Worm (Caenorhabditis elegans) whole organism, L1 larva: ENCODE results near the gene era-1.

Experiments
- C04F5.9 ChIP-seq: sonication (generic microtip); optimal IDR thresholded peaks from 2 replicates; lab custom pipeline; 2016; ENCODE audit warnings: missing genetic modification characterization, missing compliant biosample characterization
- C16A3.4 ChIP-seq: fragments of 150-350 bp; optimal IDR thresholded peaks from 2 replicates; lab custom pipeline; 2014; ENCODE audit warnings: missing biosample characterization, missing genetic modification characterization
- C34B4.2 ChIP-seq: sonication (generic microtip); optimal IDR thresholded peaks from 2 replicates; lab custom pipeline; 2017; ENCODE audit warnings: mild to moderate bottlenecking, missing genetic modification characterization, missing compliant biosample characterization
- F16B12.6 ChIP-seq: fragments of 150-350 bp; optimal IDR thresholded peaks from 2 replicates; lab custom pipeline; 2014; ENCODE audit warnings: missing biosample characterization, missing genetic modification characterization
- aha-1 ChIP-seq: fragments of 150-350 bp; optimal IDR thresholded peaks from 2 replicates; lab custom pipeline; 2014; ENCODE audit warnings: missing biosample characterization, missing genetic modification characterization
- alr-1 ChIP-seq: fragments of 200-800 bp; sonication (Bioruptor generic); optimal IDR thresholded peaks from 2 replicates; lab custom pipeline; 2018; ENCODE audit warnings: borderline replicate concordance, mild to moderate bottlenecking, missing genetic modification characterization, missing compliant biosample characterization
- aly-2 ChIP-seq: fragments of 150-350 bp; optimal IDR thresholded peaks from 2 replicates; lab custom pipeline; 2014; ENCODE audit warnings: missing biosample characterization, missing genetic modification characterization
- blmp-1 ChIP-seq: fragments of 150-350 bp; optimal IDR thresholded peaks from 2 replicates; lab custom pipeline; 2014; ENCODE audit warnings: missing biosample characterization, missing genetic modification characterization
- ceh-63 ChIP-seq: fragments of 200-800 bp; sonication (Bioruptor generic); optimal IDR thresholded peaks from 2 replicates; lab custom pipeline; 2018; ENCODE audit warnings: mild to moderate bottlenecking, missing genetic modification characterization, missing compliant biosample characterization
- ceh-8 ChIP-seq: fragments of 200-800 bp; sonication (Bioruptor generic); optimal IDR thresholded peaks from 2 replicates; lab custom pipeline; 2018; ENCODE audit warnings: mild to moderate bottlenecking, missing genetic modification characterization, moderate library complexity, missing compliant biosample characterization
- ces-1 ChIP-seq: fragments of 150-350 bp; optimal IDR thresholded peaks from 2 replicates; lab custom pipeline; 2014; ENCODE audit warnings: missing biosample characterization, missing genetic modification reagents, missing genetic modification characterization
- dsc-1 ChIP-seq: sonication (generic microtip); optimal IDR thresholded peaks from 2 replicates; lab custom pipeline; 2016; ENCODE audit warnings: mild to moderate bottlenecking, missing genetic modification characterization, missing compliant biosample characterization
- efl-1 ChIP-seq, 4 experiments: fragments of 150-350 bp; optimal IDR thresholded peaks in 3 of 4; peaks in 1 of 4; 1 replicate in 1 of 4; 2 replicates in 3 of 4; lab custom pipeline; 2014; ENCODE audit warnings: missing biosample characterization in 2 of 4, missing genetic modification characterization in 2 of 4, missing genetic modification reagents in 2 of 4
- egl-13 ChIP-seq: sonication (generic microtip); optimal IDR thresholded peaks from 2 replicates; lab custom pipeline; 2016; ENCODE audit warnings: missing genotype, missing genetic modification reagents, missing genetic modification characterization, missing compliant biosample characterization
- elt-3 ChIP-seq, 6 experiments: fragments of 150-350 bp in 1 of 6; sonication (generic microtip); optimal IDR thresholded peaks; 2 replicates each; lab custom pipeline; 2017 to 2018; ENCODE audit warnings: missing biosample characterization in 6 of 6, missing genetic modification characterization in 6 of 6, inconsistent platforms in 1 of 6
- fkh-10 ChIP-seq: sonication (generic microtip); optimal IDR thresholded peaks from 2 replicates; lab custom pipeline; 2017; ENCODE audit warnings: missing biosample characterization, missing genetic modification reagents, missing genetic modification characterization
- fkh-8 ChIP-seq: sonication (generic microtip); optimal IDR thresholded peaks from 2 replicates; lab custom pipeline; 2016; ENCODE audit warnings: mild to moderate bottlenecking, missing genetic modification characterization, missing compliant biosample characterization
- grh-1 ChIP-seq: fragments of 200-800 bp; sonication (Bioruptor generic); IDR thresholded peaks from 2 replicates; pipeline ENCODE4 v1.3.6; 2022; ENCODE audit warnings: missing genetic modification reagents, missing genetic modification characterization, missing compliant biosample characterization
- irx-1 ChIP-seq: sonication (generic microtip); optimal IDR thresholded peaks from 2 replicates; lab custom pipeline; 2016; ENCODE audit warnings: missing genetic modification characterization, missing compliant biosample characterization
- isw-1 ChIP-seq: fragments of 200-800 bp; sonication (Bioruptor generic); IDR thresholded peaks from 2 replicates; pipeline ENCODE4 v1.3.6; 2022; ENCODE audit warnings: missing genetic modification characterization, missing compliant biosample characterization
- lin-14 ChIP-seq: fragments of 200-800 bp; sonication (Bioruptor generic); optimal IDR thresholded peaks from 2 replicates; lab custom pipeline; 2018; ENCODE audit warnings: mild to moderate bottlenecking, missing genetic modification characterization, moderate library complexity, missing compliant biosample characterization
- lir-3 ChIP-seq: sonication (generic microtip); optimal IDR thresholded peaks from 2 replicates; lab custom pipeline; 2016; ENCODE audit warnings: mild to moderate bottlenecking, missing genetic modification characterization, moderate library complexity, missing compliant biosample characterization; ENCODE audit not compliant: poor library complexity
- mab-9 ChIP-seq: fragments of 200-800 bp; sonication (Bioruptor generic); IDR thresholded peaks from 2 replicates; pipeline ENCODE4 v1.3.6; 2022; ENCODE audit warnings: missing genetic modification reagents, missing genetic modification characterization, missing compliant biosample characterization
- mdl-1 ChIP-seq, 2 experiments: fragments of 150-350 bp; optimal IDR thresholded peaks; 2 replicates each; lab custom pipeline; 2014 to 2017; ENCODE audit warnings: missing biosample characterization in 2 of 2, missing genetic modification characterization in 2 of 2, inconsistent platforms in 1 of 2
- mep-1 ChIP-seq: fragments of 150-350 bp; optimal IDR thresholded peaks from 2 replicates; lab custom pipeline; 2014; ENCODE audit warnings: missing biosample characterization, missing genetic modification characterization
- nhr-11 ChIP-seq: fragments of 150-350 bp; optimal IDR thresholded peaks from 2 replicates; lab custom pipeline; 2014; ENCODE audit warnings: missing biosample characterization, missing genetic modification characterization
- nhr-19 ChIP-seq: fragments of 200-800 bp; sonication (Bioruptor generic); conservative IDR thresholded peaks from 2 replicates; pipeline ENCODE4 v1.3.6; 2022; ENCODE audit warnings: missing genetic modification characterization, missing compliant biosample characterization
- nhr-20 ChIP-seq: sonication (generic microtip); optimal IDR thresholded peaks from 2 replicates; lab custom pipeline; 2016; ENCODE audit warnings: mild to moderate bottlenecking, missing genetic modification characterization, missing compliant biosample characterization
- nhr-237 ChIP-seq: fragments of 150-350 bp; optimal IDR thresholded peaks from 2 replicates; lab custom pipeline; 2014; ENCODE audit warnings: missing biosample characterization, missing genetic modification characterization
- nhr-28 ChIP-seq: fragments of 150-350 bp; optimal IDR thresholded peaks from 2 replicates; lab custom pipeline; 2014; ENCODE audit warnings: missing biosample characterization, missing genetic modification characterization
- nhr-71 ChIP-seq: sonication (generic microtip); optimal IDR thresholded peaks from 2 replicates; lab custom pipeline; 2016; ENCODE audit warnings: mild to moderate bottlenecking, missing genetic modification characterization, moderate library complexity, missing compliant biosample characterization
- nhr-85 ChIP-seq: sonication (generic microtip); peaks from one replicate; lab custom pipeline; 2016; ENCODE audit warnings: missing genetic modification characterization, inconsistent platforms, missing compliant biosample characterization
- pag-3 ChIP-seq: sonication (generic microtip); optimal IDR thresholded peaks from 2 replicates; lab custom pipeline; 2017; ENCODE audit warnings: missing genetic modification characterization, mild to moderate bottlenecking, missing compliant biosample characterization, antibody characterized with exemption, borderline replicate concordance; ENCODE audit not compliant: insufficient read depth
- pax-3 ChIP-seq: fragments of 200-800 bp; sonication (Bioruptor generic); optimal IDR thresholded peaks from 2 replicates; lab custom pipeline; 2018; ENCODE audit warnings: mild to moderate bottlenecking, missing genetic modification characterization, moderate library complexity, missing compliant biosample characterization
- pqm-1 ChIP-seq: sonication (generic microtip); optimal IDR thresholded peaks from 3 replicates; lab custom pipeline; 2017; ENCODE audit warnings: missing biosample characterization, missing genetic modification characterization
- rnt-1 ChIP-seq: sonication (generic microtip); optimal IDR thresholded peaks from 2 replicates; lab custom pipeline; 2016; ENCODE audit warnings: mild to moderate bottlenecking, missing genetic modification characterization, moderate library complexity, missing compliant biosample characterization
- skn-1 ChIP-seq: fragments of 150-350 bp; optimal IDR thresholded peaks from 2 replicates; lab custom pipeline; 2014; ENCODE audit warnings: missing biosample characterization, missing genetic modification characterization
- snpc-4 ChIP-seq: fragments of 150-350 bp; optimal IDR thresholded peaks from 2 replicates; lab custom pipeline; 2014; ENCODE audit warnings: missing biosample characterization, missing genetic modification characterization
- sptf-1 ChIP-seq: fragments of 150-350 bp; optimal IDR thresholded peaks from 2 replicates; lab custom pipeline; 2014; ENCODE audit warnings: missing biosample characterization, missing genetic modification characterization
- sup-37 ChIP-seq: fragments of 200-800 bp; sonication (Bioruptor generic); optimal IDR thresholded peaks from 2 replicates; lab custom pipeline; 2018; ENCODE audit warnings: mild to moderate bottlenecking, missing genetic modification characterization, missing compliant biosample characterization
- tbx-2 ChIP-seq: sonication (generic microtip); optimal IDR thresholded peaks from 2 replicates; lab custom pipeline; 2016; ENCODE audit warnings: missing genetic modification characterization, missing compliant biosample characterization
- unc-130 ChIP-seq: fragments of 150-350 bp; optimal IDR thresholded peaks from 2 replicates; lab custom pipeline; 2017; ENCODE audit warnings: missing biosample characterization, missing genetic modification characterization, inconsistent platforms
- unc-62 ChIP-seq: fragments of 150-350 bp; optimal IDR thresholded peaks from 2 replicates; lab custom pipeline; 2014; ENCODE audit warnings: missing biosample characterization, missing genetic modification reagents, missing genetic modification characterization
- vab-15 ChIP-seq: sonication (generic microtip); optimal IDR thresholded peaks from 2 replicates; lab custom pipeline; 2017; ENCODE audit warnings: missing genotype, mild to moderate bottlenecking, missing genetic modification characterization, missing compliant biosample characterization
- xbp-1 ChIP-seq: sonication (generic microtip); optimal IDR thresholded peaks from 2 replicates; lab custom pipeline; 2016; ENCODE audit warnings: missing genetic modification characterization, missing compliant biosample characterization
- zag-1 ChIP-seq: fragments of 150-350 bp; optimal IDR thresholded peaks from 2 replicates; lab custom pipeline; 2014; ENCODE audit warnings: missing biosample characterization, missing genetic modification characterization
- zip-4 ChIP-seq: fragments of 200-800 bp; sonication (Bioruptor generic); optimal IDR thresholded peaks from 2 replicates; lab custom pipeline; 2018; ENCODE audit warnings: mild to moderate bottlenecking, missing genetic modification characterization, moderate library complexity, missing compliant biosample characterization

Gene era-1

DNA sequence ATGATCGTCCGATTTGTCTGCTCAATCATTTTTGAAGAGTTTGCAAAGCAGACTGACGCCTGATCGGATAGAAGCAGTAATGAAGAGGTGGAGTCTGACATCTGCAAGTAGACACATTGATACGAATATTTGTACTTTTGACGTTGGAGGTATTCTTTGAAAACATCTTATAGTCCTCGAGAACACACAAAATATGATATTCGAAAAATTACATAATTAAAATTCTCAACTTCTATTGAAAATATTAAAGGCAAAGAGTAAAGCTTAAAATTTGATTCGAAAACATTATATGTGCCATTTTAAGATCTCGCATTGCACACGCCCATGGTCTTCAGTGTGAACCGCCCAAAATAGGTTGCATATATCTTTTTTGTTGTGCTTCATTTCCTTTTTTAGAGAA is 19.5 kb downstream of the era-1 start, which contains the start of gene ZC487.2:
Gene ZC487.2, minus strand, starts transcription at position 101 of the 400 bp plus-strand sequence.
- TF ChIP-seq C16A3.4 (tag; lab: Kevin White, UChicago) (no peak), ceh-63 (no peak), aly-2 (no peak), isw-1 (GFP tag; lab: Robert Waterston, UW) (no peak), nhr-19 (GFP tag; lab: Robert Waterston, UW) (no peak), mep-1 (tag; lab: Kevin White, UChicago) (no peak)

DNA sequence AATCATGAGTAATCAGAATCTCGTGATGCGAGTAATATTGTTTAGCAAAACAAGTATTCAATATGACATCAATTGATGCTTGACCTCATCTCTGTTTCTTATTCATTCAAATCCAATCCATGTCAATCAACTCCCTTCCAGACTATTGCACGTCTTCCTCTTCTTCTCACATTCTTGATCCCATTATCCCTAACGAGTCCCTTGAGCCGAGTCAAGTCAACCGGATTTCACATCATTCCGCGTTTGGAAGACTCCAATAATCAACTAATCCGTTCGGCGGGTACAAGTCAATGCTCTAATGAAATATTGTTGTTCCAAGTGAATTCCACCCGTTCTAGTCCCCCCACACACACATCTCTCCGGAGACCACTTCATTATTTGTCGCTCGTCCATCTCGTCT is 23.4 kb downstream of the era-1 start:
- TF ChIP-seq efl-1 (optimal IDR thresholded peaks at IDR 0.05; lab: Kevin White, UChicago) (no peak), efl-1 (GFP tag; optimal IDR thresholded peaks at IDR 0.05 in 1 of 2; lab: Kevin White, UChicago) (peak in 1 of 2 experiments; percentile 59), fkh-8 (tag; lab: Kevin White, UChicago) (peak; percentile 4), lin-14 (GFP tag; lab: Kevin White, UChicago) (peak; percentile 52), C16A3.4 (tag; lab: Kevin White, UChicago) (no peak), dsc-1 (peak; percentile 85), grh-1 (GFP tag; lab: Robert Waterston, UW) (no peak), vab-15 (tag; lab: Kevin White, UChicago) (no peak), elt-3 (tag; optimal IDR thresholded peaks at IDR 0.05; lab: Kevin White, UChicago) (no peak), egl-13 (peak; percentile 15)

DNA sequence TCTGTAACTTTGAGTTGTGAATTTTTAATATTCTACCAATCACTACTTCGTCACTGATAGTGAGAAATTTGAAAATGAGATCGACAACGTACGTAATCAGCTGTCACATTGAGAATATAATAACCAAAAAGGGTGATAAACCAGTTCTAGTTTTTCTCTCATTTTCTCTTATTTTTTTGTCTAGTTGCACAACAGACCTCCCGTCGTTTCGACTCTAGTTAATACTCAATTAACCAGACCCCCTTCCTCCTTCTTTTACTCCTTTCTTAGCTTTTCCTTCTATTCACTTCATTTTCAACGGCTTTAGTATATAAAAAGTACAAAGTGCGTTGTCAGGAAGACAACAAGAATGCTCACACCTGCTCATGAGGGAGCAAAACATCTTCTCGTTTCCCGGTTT is 24.4 kb downstream of the era-1 start, which contains the start of gene ZC487.1:
Gene ZC487.1, plus strand, starts transcription at position 301 of the 400 bp plus-strand sequence.
- TF ChIP-seq mdl-1 (tag; optimal IDR thresholded peaks at IDR 0.05; lab: Kevin White, UChicago) (no peak), isw-1 (GFP tag; lab: Robert Waterston, UW) (no peak), C04F5.9 (tag; lab: Kevin White, UChicago) (no peak), fkh-10 (no peak), mab-9 (GFP tag; lab: Robert Waterston, UW) (no peak), grh-1 (GFP tag; lab: Robert Waterston, UW) (no peak), tbx-2 (tag; lab: Kevin White, UChicago) (no peak), lir-3 (tag; lab: Kevin White, UChicago) (no peak), nhr-20 (tag; lab: Kevin White, UChicago) (no peak), F16B12.6 (tag; lab: Kevin White, UChicago) (no peak), nhr-19 (GFP tag; lab: Robert Waterston, UW) (no peak), nhr-11 (no peak), nhr-237 (no peak), sup-37 (GFP tag; lab: Kevin White, UChicago) (no peak), skn-1 (no peak), C34B4.2 (tag; lab: Kevin White, UChicago) (no peak), pag-3 (no peak), zip-4 (no peak), irx-1 (no peak), nhr-85 (no peak)

DNA sequence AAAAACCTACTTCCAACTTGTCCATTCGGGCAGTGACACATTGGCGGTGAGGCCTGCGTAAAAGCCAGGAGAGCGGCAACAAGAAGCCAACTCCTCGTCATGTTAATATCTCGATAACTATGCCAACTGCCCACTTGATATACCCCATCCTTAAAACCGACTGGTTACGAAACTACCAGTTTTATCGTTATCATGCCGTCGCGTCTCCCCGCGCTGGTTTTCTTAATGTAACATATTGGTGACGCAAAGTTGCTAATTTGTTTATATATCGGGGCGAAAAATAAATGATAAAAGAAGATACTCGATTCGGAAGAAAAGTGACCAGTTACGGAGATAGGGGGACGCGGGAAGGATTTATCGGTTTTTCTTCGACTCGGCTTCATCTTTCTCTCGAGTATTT is 28.7 kb downstream of the era-1 start, which contains the start of gene grl-9:
Gene grl-9, minus strand, starts transcription at position 101 of the 400 bp plus-strand sequence.
- TF ChIP-seq nhr-28 (no peak), zag-1 (tag; lab: Kevin White, UChicago) (no peak), C34B4.2 (tag; lab: Kevin White, UChicago) (no peak), ceh-63 (no peak), snpc-4 (no peak), ceh-8 (GFP tag; lab: Kevin White, UChicago) (no peak), elt-3 (tag; optimal IDR thresholded peaks at IDR 0.05; lab: Kevin White, UChicago) (peak in 1 of 6 experiments; percentile 3), pax-3 (tag; lab: Kevin White, UChicago) (no peak), efl-1 (optimal IDR thresholded peaks at IDR 0.05; lab: Kevin White, UChicago) (no peak), efl-1 (GFP tag; optimal IDR thresholded peaks at IDR 0.05 in 1 of 2; lab: Kevin White, UChicago) (peak in 1 of 2 experiments; percentile 53), pqm-1 (tag; lab: Kevin White, UChicago) (no peak), tbx-2 (tag; lab: Kevin White, UChicago) (no peak), aha-1 (tag; lab: Kevin White, UChicago) (no peak), sptf-1 (tag; lab: Kevin White, UChicago) (no peak), zip-4 (no peak), ces-1 (GFP tag; lab: Kevin White, UChicago) (no peak), rnt-1 (tag; lab: Kevin White, UChicago) (no peak), alr-1 (tag; lab: Kevin White, UChicago) (no peak), xbp-1 (tag; lab: Kevin White, UChicago) (no peak), unc-130 (no peak), nhr-71 (no peak), blmp-1 (peak; percentile 24), irx-1 (no peak), C04F5.9 (tag; lab: Kevin White, UChicago) (no peak), unc-62 (no peak)
